Fruit fly (Drosophila melanogaster) whole organism, pupa: ENCODE data around the gene Tektin-A.
A peak's percentile ranks its signal among the peaks of the same experiment; 100 is the strongest.

ENCODE experiments used
- CG10348 ChIP-seq: fragments of 200-800 bp; sonication (Bioruptor generic); IDR thresholded peaks from 2 replicates; pipeline ENCODE4 v1.3.6; 2022; ENCODE audit warnings: missing biosample characterization, missing genetic modification characterization
- CG12605 ChIP-seq: fragments of 200-800 bp; sonication (Bioruptor generic); IDR thresholded peaks from 2 replicates; pipeline ENCODE4 v1.3.6; 2022; ENCODE audit warnings: missing biosample characterization, missing genetic modification characterization
- CG13204 ChIP-seq: fragments of 200-800 bp; sonication (Bioruptor generic); optimal IDR thresholded peaks from 2 replicates; lab custom pipeline; 2018; ENCODE audit warnings: missing biosample characterization, mild to moderate bottlenecking, missing genetic modification characterization, moderate library complexity
- CG14655 ChIP-seq: fragments of 200-800 bp; sonication (Bioruptor generic); optimal IDR thresholded peaks from 3 replicates; lab custom pipeline; 2017; ENCODE audit warnings: mild to moderate bottlenecking, missing biosample characterization, missing genetic modification reagents, missing genetic modification characterization
- CG15710 ChIP-seq: fragments of 200-800 bp; sonication (Bioruptor generic); optimal IDR thresholded peaks from 2 replicates; lab custom pipeline; 2018; ENCODE audit warnings: missing biosample characterization, mild to moderate bottlenecking, missing genetic modification characterization, moderate library complexity
- CG17806 ChIP-seq: fragments of 200-800 bp; sonication (Bioruptor generic); optimal IDR thresholded peaks from 2 replicates; lab custom pipeline; 2018; ENCODE audit warnings: missing biosample characterization, mild to moderate bottlenecking, missing genetic modification characterization, moderate library complexity
- CG32121 ChIP-seq: fragments of 200-800 bp; sonication (Bioruptor generic); IDR thresholded peaks from 2 replicates; pipeline ENCODE4 v1.3.6; 2022; ENCODE audit warnings: missing biosample characterization, missing genetic modification characterization
- CG34367 ChIP-seq: fragments of 200-800 bp; sonication (Bioruptor generic); optimal IDR thresholded peaks from 2 replicates; lab custom pipeline; 2018; ENCODE audit warnings: missing biosample characterization, mild to moderate bottlenecking, missing genetic modification characterization
- CG4496 ChIP-seq: fragments of 200-800 bp; sonication (Bioruptor generic); IDR thresholded peaks from 3 replicates; pipeline ENCODE4 v1.3.6; 2022; ENCODE audit warnings: missing biosample characterization, missing genetic modification characterization
- CG8159 ChIP-seq: fragments of 200-800 bp; sonication (Bioruptor generic); optimal IDR thresholded peaks from 3 replicates; lab custom pipeline; 2018; ENCODE audit warnings: missing biosample characterization, mild to moderate bottlenecking, missing genetic modification characterization, moderate library complexity
- CG8301 ChIP-seq: fragments of 200-800 bp; sonication (Bioruptor generic); optimal IDR thresholded peaks from 2 replicates; lab custom pipeline; 2018; ENCODE audit warnings: missing biosample characterization, mild to moderate bottlenecking, missing genetic modification characterization
- CG9948 ChIP-seq: fragments of 200-800 bp; sonication (Bioruptor generic); optimal IDR thresholded peaks from 2 replicates; lab custom pipeline; 2018; ENCODE audit warnings: missing biosample characterization, mild to moderate bottlenecking, missing genetic modification characterization, moderate library complexity
- D1 ChIP-seq: fragments of 200-800 bp; sonication (Bioruptor generic); optimal IDR thresholded peaks from 2 replicates; lab custom pipeline; 2018; ENCODE audit warnings: missing biosample characterization, mild to moderate bottlenecking, missing genetic modification characterization, moderate library complexity
- EcR ChIP-seq: fragments of 200-800 bp; sonication (Bioruptor generic); optimal IDR thresholded peaks from 3 replicates; lab custom pipeline; 2019; ENCODE audit warnings: missing biosample characterization, missing genetic modification characterization, mild to moderate bottlenecking, moderate library complexity, missing genetic modification reagents
- Ets98B ChIP-seq: fragments of 200-800 bp; sonication (Bioruptor generic); IDR thresholded peaks from 2 replicates; pipeline ENCODE4 v1.3.6; 2022; ENCODE audit warnings: missing biosample characterization, missing genetic modification characterization
- Pif1A ChIP-seq: fragments of 200-800 bp; sonication (Bioruptor generic); optimal IDR thresholded peaks from 3 replicates; lab custom pipeline; 2016; ENCODE audit warnings: missing biosample characterization, missing genetic modification characterization
- Pif1B ChIP-seq: fragments of 200-800 bp; sonication (Bioruptor generic); optimal IDR thresholded peaks from 3 replicates; lab custom pipeline; 2016; ENCODE audit warnings: missing biosample characterization, missing genetic modification characterization
- Snoo ChIP-seq: fragments of 200-800 bp; sonication (Bioruptor generic); optimal IDR thresholded peaks from 3 replicates; lab custom pipeline; 2017; ENCODE audit warnings: missing biosample characterization, mild to moderate bottlenecking, missing genetic modification characterization, inconsistent platforms
- fd96Ca ChIP-seq: fragments of 200-800 bp; sonication (Bioruptor generic); IDR thresholded peaks from 3 replicates; pipeline ENCODE4 v1.3.6; 2022; ENCODE audit warnings: missing biosample characterization, missing genetic modification characterization
- gl ChIP-seq: fragments of 200-800 bp; sonication (Bioruptor generic); optimal IDR thresholded peaks from 2 replicates; lab custom pipeline; 2018; ENCODE audit warnings: missing biosample characterization, mild to moderate bottlenecking, missing genetic modification characterization
- rn ChIP-seq: fragments of 200-800 bp; sonication (Bioruptor generic); IDR thresholded peaks from 2 replicates; pipeline ENCODE4 v1.3.6; 2022; ENCODE audit warnings: missing biosample characterization, missing genetic modification characterization

Tektin-A gene

dm6 chr2L:15880056-15880455 lies 26.1 kb downstream of the Tektin-A start, which contains the start of gene CG7653:
CG7653 (minus strand) TSS chr2L:15880156.
- TF ChIP-seq Pif1A = no peak
- TF ChIP-seq Pif1B (GFP tag; lab: Kevin White, UChicago) = no peak

dm6 chr2L:15883090-15883489 lies 29.2 kb downstream of the Tektin-A start, which contains the start of gene CG44475:
CG44475 (minus strand) TSS chr2L:15883190.
- TF ChIP-seq Pif1A = no peak
- TF ChIP-seq CG10348 = no peak
- TF ChIP-seq CG8301 (tag; lab: Kevin White, UChicago) = no peak
- TF ChIP-seq CG17806 = no peak
- TF ChIP-seq fd96Ca (GFP tag; lab: Robert Waterston, UW) = no peak
- no peak for TF ChIP-seq CG15710 (tag; lab: Kevin White, UChicago)
- TF ChIP-seq Pif1B (GFP tag; lab: Kevin White, UChicago) = no peak
- no peak for TF ChIP-seq Ets98B (GFP tag; lab: Robert Waterston, UW)
- TF ChIP-seq gl (tag; lab: Kevin White, UChicago) = no peak
- no peak for TF ChIP-seq CG13204
- no peak for TF ChIP-seq rn (GFP tag; lab: Robert Waterston, UW)
- no peak for TF ChIP-seq CG14655
- TF ChIP-seq CG8159 = no peak
- no peak for TF ChIP-seq CG12605 (GFP tag; lab: Robert Waterston, UW)
- no peak for TF ChIP-seq Snoo
- no peak for TF ChIP-seq CG32121 (GFP tag; lab: Robert Waterston, UW)
- TF ChIP-seq, all 21 proteins: peak for 0

- no peak for TF ChIP-seq EcR (GFP tag; lab: Kevin White, UChicago)
- TF ChIP-seq CG10348 = no peak
- peak; percentile 16 for TF ChIP-seq Pif1B (GFP tag; lab: Kevin White, UChicago)
- TF ChIP-seq Ets98B (GFP tag; lab: Robert Waterston, UW) = no peak; the same call in 1 of the 2 replicates
- TF ChIP-seq Snoo = no peak
- TF ChIP-seq CG8301 (tag; lab: Kevin White, UChicago) = no peak
- TF ChIP-seq CG17806 = no peak
- TF ChIP-seq CG9948 (tag; lab: Kevin White, UChicago) = no peak
- no peak for TF ChIP-seq fd96Ca (GFP tag; lab: Robert Waterston, UW)
- TF ChIP-seq D1 (tag; lab: Kevin White, UChicago) = no peak
- peak; percentile 59 for TF ChIP-seq CG8159
- peak; percentile 38 for TF ChIP-seq CG14655
- no peak; the same call in 2 of the 3 replicates for TF ChIP-seq CG4496 (GFP tag; lab: Robert Waterston, UW)
- TF ChIP-seq Pif1A = no peak
- TF ChIP-seq CG15710 (tag; lab: Kevin White, UChicago) = no peak
- no peak for TF ChIP-seq CG32121 (GFP tag; lab: Robert Waterston, UW)
- TF ChIP-seq CG34367 (tag; lab: Kevin White, UChicago) = peak; percentile 48
- TF ChIP-seq rn (GFP tag; lab: Robert Waterston, UW) = no peak
- TF ChIP-seq CG12605 (GFP tag; lab: Robert Waterston, UW) = no peak
- TF ChIP-seq CG13204 = no peak
- no peak for TF ChIP-seq gl (tag; lab: Kevin White, UChicago)
These were observed 32.3 kb downstream of the Tektin-A start for dm6 chr2L:15886187-15886586.

dm6 chr2L:15893711-15894110 lies 39.8 kb downstream of the Tektin-A start, which contains the start of gene Tep1:
Tep1 (minus strand) TSS chr2L:15893811.
- no peak for TF ChIP-seq CG32121 (GFP tag; lab: Robert Waterston, UW)
- TF ChIP-seq Snoo = no peak
- no peak for TF ChIP-seq gl (tag; lab: Kevin White, UChicago)
- TF ChIP-seq CG4496 (GFP tag; lab: Robert Waterston, UW) = no peak
- no peak for TF ChIP-seq CG17806
- TF ChIP-seq fd96Ca (GFP tag; lab: Robert Waterston, UW) = no peak
- TF ChIP-seq CG8301 (tag; lab: Kevin White, UChicago) = no peak
- no peak for TF ChIP-seq D1 (tag; lab: Kevin White, UChicago)
- no peak for TF ChIP-seq CG14655
- TF ChIP-seq CG34367 (tag; lab: Kevin White, UChicago) = no peak
- no peak for TF ChIP-seq Ets98B (GFP tag; lab: Robert Waterston, UW)
- no peak for TF ChIP-seq Pif1A
- no peak for TF ChIP-seq CG13204
- no peak for TF ChIP-seq CG9948 (tag; lab: Kevin White, UChicago)
- TF ChIP-seq CG15710 (tag; lab: Kevin White, UChicago) = no peak
- no peak for TF ChIP-seq CG8159
- no peak for TF ChIP-seq EcR (GFP tag; lab: Kevin White, UChicago)
- no peak for TF ChIP-seq rn (GFP tag; lab: Robert Waterston, UW)
- no peak for TF ChIP-seq CG12605 (GFP tag; lab: Robert Waterston, UW)
- TF ChIP-seq, all 21 proteins: peak for 0

- no peak for TF ChIP-seq CG15710 (tag; lab: Kevin White, UChicago)
- TF ChIP-seq Snoo = no peak
- no peak for TF ChIP-seq Pif1A
- TF ChIP-seq Ets98B (GFP tag; lab: Robert Waterston, UW) = no peak
- TF ChIP-seq CG9948 (tag; lab: Kevin White, UChicago) = no peak
- TF ChIP-seq CG13204 = no peak
- no peak for TF ChIP-seq CG12605 (GFP tag; lab: Robert Waterston, UW)
- TF ChIP-seq gl (tag; lab: Kevin White, UChicago) = no peak
- no peak for TF ChIP-seq Pif1B (GFP tag; lab: Kevin White, UChicago)
- TF ChIP-seq CG14655 = no peak
- TF ChIP-seq CG10348 = no peak
- TF ChIP-seq CG4496 (GFP tag; lab: Robert Waterston, UW) = no peak
- no peak for TF ChIP-seq rn (GFP tag; lab: Robert Waterston, UW)
- no peak for TF ChIP-seq CG17806
These were observed 41.2 kb downstream of the Tektin-A start, which contains the start of gene CG31735 for dm6 chr2L:15895154-15895553. CG31735 (plus strand) TSS chr2L:15895454.

dm6 chr2L:15900424-15900823 lies 46.5 kb downstream of the Tektin-A start, which contains the start of gene CG31823:
CG31823 (minus strand) TSS chr2L:15900524.
- TF ChIP-seq gl (tag; lab: Kevin White, UChicago) (no peak), CG15710 (tag; lab: Kevin White, UChicago) (no peak), CG17806 (no peak), D1 (tag; lab: Kevin White, UChicago) (no peak), CG14655 (no peak), CG12605 (GFP tag; lab: Robert Waterston, UW) (no peak), Pif1A (no peak), Snoo (no peak), CG9948 (tag; lab: Kevin White, UChicago) (no peak), CG4496 (GFP tag; lab: Robert Waterston, UW) (no peak), CG32121 (GFP tag; lab: Robert Waterston, UW) (no peak), CG8159 (no peak), rn (GFP tag; lab: Robert Waterston, UW) (no peak), Ets98B (GFP tag; lab: Robert Waterston, UW) (no peak), EcR (GFP tag; lab: Kevin White, UChicago) (no peak), CG34367 (tag; lab: Kevin White, UChicago) (no peak)
